Worm (Caenorhabditis elegans) whole organism, L4 larva: ENCODE results near the gene nspd-4.

ENCODE experiments used
- T20F7.1 ChIP-seq: fragments of 200-800 bp; sonication (Bioruptor generic); optimal IDR thresholded peaks from 2 replicates; lab custom pipeline; 2018; ENCODE audit warnings: mild to moderate bottlenecking, missing genetic modification characterization, missing compliant biosample characterization
- T26A8.4 ChIP-seq: fragments of 200-800 bp; sonication (Bioruptor generic); IDR thresholded peaks from 2 replicates; pipeline ENCODE4 v1.3.6; 2022; ENCODE audit warnings: missing genetic modification characterization, missing compliant biosample characterization
- Y5F2A.4 ChIP-seq: fragments of 200-800 bp; sonication (Bioruptor generic); optimal IDR thresholded peaks from 2 replicates; lab custom pipeline; 2018; ENCODE audit warnings: mild to moderate bottlenecking, missing genetic modification characterization, missing compliant biosample characterization
- aha-1 ChIP-seq: fragments of 150-350 bp; peaks from one replicate; lab custom pipeline; 2014; ENCODE audit warnings: missing biosample characterization, missing genetic modification characterization
- ceh-28 ChIP-seq: fragments of 150-350 bp; optimal IDR thresholded peaks from 2 replicates; lab custom pipeline; 2014; ENCODE audit warnings: missing biosample characterization, missing genetic modification reagents, missing genetic modification characterization
- ceh-32 ChIP-seq: sonication (generic microtip); optimal IDR thresholded peaks from 2 replicates; lab custom pipeline; 2016; ENCODE audit warnings: mild to moderate bottlenecking, missing genetic modification characterization, missing compliant biosample characterization; ENCODE audit not compliant: poor library complexity
- ctbp-1 ChIP-seq: fragments of 200-800 bp; sonication (Bioruptor generic); IDR thresholded peaks from 2 replicates; pipeline ENCODE4 v1.3.6; 2022; ENCODE audit warnings: missing genetic modification reagents, missing genetic modification characterization, missing compliant biosample characterization
- daf-16 ChIP-seq, 3 experiments: sonication (generic microtip); optimal IDR thresholded peaks; 2 replicates each; lab custom pipeline; 2016 to 2017; ENCODE audit warnings: missing genetic modification characterization in 3 of 3, missing genetic modification reagents in 3 of 3, mild to moderate bottlenecking in 2 of 3, missing compliant biosample characterization in 2 of 3, missing biosample characterization in 1 of 3, moderate library complexity in 1 of 3
- dmd-6 ChIP-seq: fragments of 200-800 bp; sonication (Bioruptor generic); IDR thresholded peaks from 2 replicates; pipeline ENCODE4 v1.3.6; 2022; ENCODE audit warnings: missing genetic modification reagents, missing genetic modification characterization, missing compliant biosample characterization
- dmd-9 ChIP-seq: fragments of 200-800 bp; sonication (Bioruptor generic); IDR thresholded peaks from 2 replicates; pipeline ENCODE4 v1.3.6; 2022; ENCODE audit warnings: missing genetic modification reagents, missing genetic modification characterization, missing compliant biosample characterization
- dpl-1 ChIP-seq: fragments of 150-350 bp; optimal IDR thresholded peaks from 2 replicates; lab custom pipeline; 2014; ENCODE audit warnings: missing biosample characterization, missing genetic modification reagents, missing genetic modification characterization
- dve-1 ChIP-seq: sonication (generic microtip); optimal IDR thresholded peaks from 2 replicates; lab custom pipeline; 2017; ENCODE audit warnings: antibody characterized with exemption, mild to moderate bottlenecking, missing genetic modification characterization, missing compliant biosample characterization; ENCODE audit not compliant: insufficient read depth
- egl-43 ChIP-seq: fragments of 200-800 bp; sonication (Bioruptor generic); IDR thresholded peaks from 2 replicates; pipeline ENCODE4 v1.3.6; 2022; ENCODE audit warnings: missing genetic modification reagents, missing genetic modification characterization, missing compliant biosample characterization
- hif-1 ChIP-seq, 2 experiments: sonication (generic microtip); optimal IDR thresholded peaks; 2 replicates each; lab custom pipeline; 2016 to 2017; ENCODE audit warnings: missing compliant biosample characterization in 2 of 2, missing genetic modification characterization in 2 of 2, missing genetic modification reagents in 2 of 2, missing genotype in 2 of 2, mild to moderate bottlenecking in 1 of 2
- hlh-11 ChIP-seq: fragments of 200-800 bp; sonication (Bioruptor generic); optimal IDR thresholded peaks from 2 replicates; lab custom pipeline; 2018; ENCODE audit warnings: mild to moderate bottlenecking, missing genetic modification characterization, missing compliant biosample characterization
- lim-7 ChIP-seq: fragments of 200-800 bp; sonication (Bioruptor generic); IDR thresholded peaks from 2 replicates; pipeline ENCODE4 v1.3.6; 2022; ENCODE audit warnings: missing genetic modification characterization, missing compliant biosample characterization
- lin-15B ChIP-seq: fragments of 150-350 bp; sonication (generic microtip); optimal IDR thresholded peaks from 3 replicates; lab custom pipeline; 2014; ENCODE audit warnings: missing biosample characterization, missing genetic modification characterization
- lin-38 ChIP-seq: fragments of 200-800 bp; sonication (Bioruptor generic); IDR thresholded peaks from 2 replicates; pipeline ENCODE4 v1.3.6; 2022; ENCODE audit warnings: missing genetic modification reagents, missing genetic modification characterization, missing compliant biosample characterization
- lir-3 ChIP-seq: sonication (generic microtip); optimal IDR thresholded peaks from 2 replicates; lab custom pipeline; 2016; ENCODE audit warnings: mild to moderate bottlenecking, missing genetic modification characterization, missing compliant biosample characterization
- madf-9 ChIP-seq: fragments of 200-800 bp; sonication (Bioruptor generic); conservative IDR thresholded peaks from 2 replicates; pipeline ENCODE4 v1.3.6; 2022; ENCODE audit warnings: missing genetic modification reagents, missing genetic modification characterization, missing compliant biosample characterization
- mdl-1 ChIP-seq, 2 experiments: fragments of 150-350 bp in 1 of 2; sonication (generic microtip) in 1 of 2; optimal IDR thresholded peaks; 2 replicates each; lab custom pipeline; 2014 to 2017; ENCODE audit warnings: missing biosample characterization in 2 of 2, missing genetic modification characterization in 2 of 2
- mdt-29 ChIP-seq: fragments of 200-800 bp; sonication (Bioruptor generic); IDR thresholded peaks from 2 replicates; pipeline ENCODE4 v1.3.6; 2022; ENCODE audit warnings: missing genetic modification reagents, missing genetic modification characterization, missing compliant biosample characterization
- nhr-10 ChIP-seq: fragments of 150-350 bp; optimal IDR thresholded peaks from 2 replicates; lab custom pipeline; 2014; ENCODE audit warnings: missing biosample characterization, missing genetic modification characterization
- nhr-11 ChIP-seq: fragments of 150-350 bp; optimal IDR thresholded peaks from 2 replicates; lab custom pipeline; 2014; ENCODE audit warnings: missing biosample characterization, missing genetic modification characterization
- nhr-28 ChIP-seq: fragments of 150-350 bp; optimal IDR thresholded peaks from 2 replicates; lab custom pipeline; 2014; ENCODE audit warnings: missing biosample characterization, missing genetic modification characterization
- nhr-41 ChIP-seq: fragments of 200-800 bp; sonication (Bioruptor generic); IDR thresholded peaks from 2 replicates; pipeline ENCODE4 v1.3.6; 2022; ENCODE audit warnings: missing genetic modification reagents, missing genetic modification characterization, missing compliant biosample characterization
- nhr-6 ChIP-seq: fragments of 150-350 bp; optimal IDR thresholded peaks from 2 replicates; lab custom pipeline; 2014; ENCODE audit warnings: missing biosample characterization, missing genetic modification characterization
- nhr-76 ChIP-seq: fragments of 150-350 bp; optimal IDR thresholded peaks from 2 replicates; lab custom pipeline; 2014; ENCODE audit warnings: missing biosample characterization, missing genetic modification characterization
- saeg-2 ChIP-seq: fragments of 200-800 bp; sonication (Bioruptor generic); IDR thresholded peaks from 2 replicates; pipeline ENCODE4 v1.3.6; 2022; ENCODE audit warnings: missing genetic modification reagents, missing genetic modification characterization, missing compliant biosample characterization
- sdz-12 ChIP-seq: fragments of 200-800 bp; sonication (Bioruptor generic); optimal IDR thresholded peaks from 2 replicates; lab custom pipeline; 2018; ENCODE audit warnings: mild to moderate bottlenecking, missing genetic modification characterization, missing compliant biosample characterization
- set-16 ChIP-seq: fragments of 200-800 bp; sonication (Bioruptor generic); IDR thresholded peaks from 2 replicates; pipeline ENCODE4 v1.3.6; 2022; ENCODE audit warnings: missing genetic modification reagents, missing genetic modification characterization, missing compliant biosample characterization
- snpc-1.2 ChIP-seq: fragments of 200-800 bp; sonication (Bioruptor generic); IDR thresholded peaks from 2 replicates; pipeline ENCODE4 v1.3.6; 2022; ENCODE audit warnings: missing genetic modification reagents, missing genetic modification characterization, missing compliant biosample characterization
- unc-39 ChIP-seq: sonication (generic microtip); optimal IDR thresholded peaks from 2 replicates; lab custom pipeline; 2017; ENCODE audit warnings: missing biosample characterization, missing genetic modification characterization
- unc-62 ChIP-seq, 3 experiments: fragments of 150-350 bp in 1 of 3; sonication (generic microtip); optimal IDR thresholded peaks in 2 of 3; peaks in 1 of 3; 1 replicate in 1 of 3; 2 replicates in 2 of 3; lab custom pipeline; 2014 to 2017; ENCODE audit warnings: missing biosample characterization in 3 of 3, missing genetic modification characterization in 3 of 3, missing genetic modification reagents in 3 of 3, missing genotype in 1 of 3
- zip-2 ChIP-seq: fragments of 150-350 bp; optimal IDR thresholded peaks from 2 replicates; lab custom pipeline; 2014; ENCODE audit warnings: missing biosample characterization, missing genetic modification characterization
- ztf-11 ChIP-seq: fragments of 150-350 bp; optimal IDR thresholded peaks from 2 replicates; lab custom pipeline; 2014; ENCODE audit warnings: missing biosample characterization, missing genetic modification characterization

The nspd-4 gene

DNA sequence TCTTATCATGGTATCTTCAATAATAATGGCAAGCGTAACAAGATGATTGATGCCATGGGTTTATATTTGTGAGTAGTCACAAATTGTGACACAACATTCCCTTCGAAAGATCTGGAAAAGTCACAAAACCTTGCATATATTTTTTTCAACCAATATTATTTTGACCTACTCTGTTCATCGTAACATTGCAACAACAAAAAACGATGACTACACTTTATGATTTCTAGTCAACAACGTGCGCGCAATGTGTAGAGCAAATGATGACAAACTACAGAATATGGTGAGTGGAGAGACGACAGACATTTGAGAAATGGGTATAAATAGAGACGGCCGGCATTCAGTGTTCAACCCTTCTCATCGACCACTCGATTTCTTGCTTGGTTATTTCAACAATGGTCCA, 39.3 kb downstream of the nspd-4 start, which contains the start of gene gst-7 (continued):
- no peak for TF ChIP-seq egl-43 (GFP tag; lab: Robert Waterston, UW)
- TF ChIP-seq, all 104 proteins: peak for 23

DNA sequence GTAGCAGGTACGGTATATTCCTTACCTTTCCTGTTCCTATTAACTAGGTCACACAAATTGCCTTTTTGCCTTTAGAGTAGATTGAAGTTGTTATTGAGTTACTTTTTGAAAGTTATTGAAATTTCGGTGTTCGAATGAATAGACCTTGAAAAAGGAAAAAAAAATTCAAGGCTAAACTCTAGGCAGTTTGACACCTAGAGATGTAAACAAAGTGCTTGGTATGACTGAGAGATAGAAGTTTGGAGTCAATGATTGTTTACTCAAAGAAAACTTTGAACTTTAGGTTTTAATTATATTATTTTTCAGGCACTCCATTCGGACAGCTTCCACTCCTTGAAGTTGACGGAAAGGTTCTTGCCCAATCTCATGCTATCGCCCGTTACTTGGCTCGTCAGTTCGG, 40.1 kb downstream of the nspd-4 start:
- no peak for TF ChIP-seq nhr-76
- no peak for TF ChIP-seq mdl-1 (tag; optimal IDR thresholded peaks at IDR 0.05; lab: Kevin White, UChicago)
- no peak for TF ChIP-seq lin-38 (GFP tag; lab: Robert Waterston, UW)
- no peak for TF ChIP-seq ctbp-1
- no peak for TF ChIP-seq lir-3
- no peak for TF ChIP-seq nhr-11
- no peak for TF ChIP-seq T26A8.4 (GFP tag; lab: Robert Waterston, UW)
- no peak for TF ChIP-seq zip-2
- no peak for TF ChIP-seq dpl-1 (GFP tag; lab: Kevin White, UChicago)
- TF ChIP-seq mdt-29 (GFP tag; lab: Robert Waterston, UW), result no peak
- peak; percentile 3 for TF ChIP-seq aha-1
- no peak for TF ChIP-seq saeg-2 (GFP tag; lab: Robert Waterston, UW)
- TF ChIP-seq T20F7.1 (GFP tag; lab: Kevin White, UChicago), result no peak
- no peak for TF ChIP-seq hif-1 (tag; optimal IDR thresholded peaks at IDR 0.05; lab: Kevin White, UChicago)
- no peak for TF ChIP-seq dmd-9 (GFP tag; lab: Robert Waterston, UW)
- no peak for TF ChIP-seq Y5F2A.4 (GFP tag; lab: Kevin White, UChicago)
- TF ChIP-seq snpc-1.2, result no peak
- no peak for TF ChIP-seq ztf-11 (tag; lab: Kevin White, UChicago)
- TF ChIP-seq ceh-28 (tag; lab: Kevin White, UChicago), result no peak
- TF ChIP-seq daf-16 (GFP tag; optimal IDR thresholded peaks at IDR 0.05; lab: Kevin White, UChicago), result no peak
- peak; percentile 75 for TF ChIP-seq daf-16 (tag; optimal IDR thresholded peaks at IDR 0.05; lab: Kevin White, UChicago)
- no peak for TF ChIP-seq nhr-28 (tag; lab: Kevin White, UChicago)
- TF ChIP-seq madf-9 (GFP tag; lab: Robert Waterston, UW), result no peak
- TF ChIP-seq lin-15B (tag; lab: Kevin White, UChicago), result no peak
- TF ChIP-seq nhr-41 (GFP tag; lab: Robert Waterston, UW), result no peak
- peak; percentile 27 for TF ChIP-seq dve-1 (tag; lab: Kevin White, UChicago)
- 0 out of 2 replicates have a peak, but pooled peaks have one; percentile 7 for TF ChIP-seq lim-7 (GFP tag; lab: Robert Waterston, UW)
- no peak for TF ChIP-seq set-16 (GFP tag; lab: Robert Waterston, UW)
- TF ChIP-seq, all 104 proteins: peak for 4

DNA sequence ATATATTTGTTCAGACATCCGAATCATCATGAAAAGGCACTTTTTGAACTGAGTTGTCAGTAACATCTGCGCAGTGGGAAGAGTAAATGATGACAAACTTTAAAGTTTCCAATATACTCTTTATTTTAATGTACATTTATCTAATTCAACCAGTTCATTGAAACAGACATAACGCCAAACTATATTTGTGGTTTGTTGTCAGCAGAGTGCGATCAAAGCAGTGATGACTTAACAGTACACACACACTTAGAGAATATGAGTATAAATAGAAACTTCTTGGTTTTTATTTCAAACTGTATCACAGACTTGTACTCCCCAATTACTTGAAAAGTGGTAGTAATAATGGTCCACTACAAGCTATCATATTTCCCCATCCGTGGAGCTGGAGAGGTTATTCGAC, 41.0 kb downstream of the nspd-4 start, which contains the start of gene gst-8:
TSS of gene gst-8 (plus strand) at position 301 of the 400 bp plus-strand sequence.
- peak; percentile 27 for TF ChIP-seq T20F7.1 (GFP tag; lab: Kevin White, UChicago)
- no peak for TF ChIP-seq ceh-32
- peak; percentile 9 for TF ChIP-seq dve-1 (tag; lab: Kevin White, UChicago)
- 0 out of 2 replicates have a peak, but pooled peaks have one; percentile 17 for TF ChIP-seq dmd-6 (GFP tag; lab: Robert Waterston, UW)
- TF ChIP-seq sdz-12, result no peak
- no peak for TF ChIP-seq daf-16 (GFP tag; optimal IDR thresholded peaks at IDR 0.05; lab: Kevin White, UChicago)
- peak; percentile 55 for TF ChIP-seq daf-16 (tag; optimal IDR thresholded peaks at IDR 0.05; lab: Kevin White, UChicago)
- no peak for TF ChIP-seq mdt-29 (GFP tag; lab: Robert Waterston, UW)
- peak; percentile 8 for TF ChIP-seq hlh-11
- TF ChIP-seq unc-39 (tag; lab: Kevin White, UChicago), result no peak

DNA sequence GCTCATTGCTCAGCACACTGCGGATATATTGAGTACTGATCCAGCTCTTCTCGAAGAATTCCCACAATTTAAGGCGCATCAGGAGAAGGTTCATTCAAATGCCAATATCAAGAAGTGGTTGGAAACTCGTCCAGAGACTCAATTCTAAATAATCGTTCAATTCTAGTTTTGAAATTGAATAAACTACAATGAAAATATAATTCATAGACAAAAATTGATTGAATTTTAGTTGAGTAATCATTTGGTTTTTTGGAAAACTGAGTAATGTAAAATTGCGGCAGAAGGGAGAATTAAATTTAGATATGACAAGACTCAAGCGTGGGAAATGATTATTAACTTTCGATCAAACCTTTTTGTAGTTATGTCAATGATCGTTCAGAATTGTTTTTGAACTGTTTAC, 42.0 kb downstream of the nspd-4 start:
- TF ChIP-seq unc-62 (GFP tag; optimal IDR thresholded peaks at IDR 0.05 in 1 of 2; lab: Kevin White, UChicago), result peak in 1 of 2 experiments; percentile 65
- TF ChIP-seq unc-62 (tag; optimal IDR thresholded peaks at IDR 0.05; lab: Kevin White, UChicago), result no peak
- no peak for TF ChIP-seq nhr-10
- TF ChIP-seq nhr-6 (tag; lab: Kevin White, UChicago), result no peak
